Worm (Caenorhabditis elegans) whole organism, L3 larva: ENCODE data around the gene hex-1.

Source experiments
- ceh-16 ChIP-seq: sonication (generic microtip); optimal IDR thresholded peaks from 2 replicates; lab custom pipeline; 2017; ENCODE audit warnings: missing biosample characterization, missing genetic modification characterization
- egl-27 ChIP-seq: sonication (generic microtip); optimal IDR thresholded peaks from 4 replicates; lab custom pipeline; 2017; ENCODE audit warnings: missing biosample characterization, missing genetic modification reagents, missing genetic modification characterization
- elt-3 ChIP-seq, 3 experiments: fragments of 150-350 bp in 1 of 3; sonication (generic microtip) in 2 of 3; optimal IDR thresholded peaks; 2 replicates in 2 of 3; 4 replicates in 1 of 3; lab custom pipeline; 2014 to 2017; ENCODE audit warnings: missing biosample characterization in 3 of 3, missing genetic modification characterization in 3 of 3
- jun-1 ChIP-seq: fragments of 150-350 bp; optimal IDR thresholded peaks from 2 replicates; lab custom pipeline; 2014; ENCODE audit warnings: missing biosample characterization, missing genetic modification reagents, missing genetic modification characterization
- lin-15B ChIP-seq: fragments of 150-350 bp; optimal IDR thresholded peaks from 2 replicates; lab custom pipeline; 2014; ENCODE audit warnings: missing biosample characterization, missing genetic modification characterization
- lin-39 ChIP-seq: fragments of 150-350 bp; optimal IDR thresholded peaks from 2 replicates; lab custom pipeline; 2018; ENCODE audit warnings: missing biosample characterization, missing genetic modification reagents, missing genetic modification characterization
- nhr-237 ChIP-seq: fragments of 150-350 bp; optimal IDR thresholded peaks from 2 replicates; lab custom pipeline; 2014; ENCODE audit warnings: missing biosample characterization, missing genetic modification characterization
- nhr-28 ChIP-seq: fragments of 150-350 bp; optimal IDR thresholded peaks from 2 replicates; lab custom pipeline; 2014; ENCODE audit warnings: missing biosample characterization, missing genetic modification characterization
- skn-1 ChIP-seq: fragments of 150-350 bp; optimal IDR thresholded peaks from 2 replicates; lab custom pipeline; 2014; ENCODE audit warnings: missing biosample characterization, missing genetic modification characterization
- zag-1 ChIP-seq: fragments of 150-350 bp; optimal IDR thresholded peaks from 2 replicates; lab custom pipeline; 2014; ENCODE audit warnings: missing biosample characterization, missing genetic modification characterization

DNA sequence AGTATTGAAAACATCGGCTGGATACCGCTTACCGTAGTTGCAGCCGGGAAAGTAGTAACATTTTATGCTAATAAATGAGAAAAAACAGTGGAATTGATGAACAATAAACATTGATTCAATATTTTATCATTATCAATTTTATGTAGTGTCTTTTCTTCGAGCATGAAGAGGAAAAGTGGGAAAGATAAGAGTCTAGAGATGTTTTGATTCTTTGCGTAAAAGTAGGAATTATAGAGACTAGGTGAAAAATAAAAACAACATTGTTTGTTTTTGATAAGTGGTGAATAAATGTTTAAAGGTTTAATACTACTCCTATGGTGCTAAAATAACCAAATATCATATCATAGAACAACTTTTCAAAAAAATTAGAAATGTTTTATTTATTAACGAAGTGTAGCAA, 41.5 kb downstream of the hex-1 start:
- TF ChIP-seq jun-1 (no peak), nhr-237 (tag; lab: Kevin White, UChicago) (no peak), skn-1 (no peak), zag-1 (tag; lab: Kevin White, UChicago) (no peak), elt-3 (tag; optimal IDR thresholded peaks at IDR 0.05; lab: Kevin White, UChicago) (no peak), ceh-16 (no peak), egl-27 (tag; lab: Kevin White, UChicago) (no peak), lin-39 (tag; lab: Kevin White, UChicago) (no peak), lin-15B (tag; lab: Kevin White, UChicago) (no peak), nhr-28 (tag; lab: Kevin White, UChicago) (no peak)
